Fruit fly (Drosophila melanogaster) whole organism, embryonic: ENCODE results near the gene CG7367.

Source experiments
- CG1024 ChIP-seq: fragments of 200-800 bp; sonication (Bioruptor generic); IDR thresholded peaks from 2 replicates; pipeline ENCODE4 v1.3.6; 2022; ENCODE audit warnings: missing biosample characterization, missing genetic modification characterization
- CG10321 ChIP-seq: fragments of 200-800 bp; sonication (Bioruptor generic); IDR thresholded peaks from 2 replicates; pipeline ENCODE4 v1.3.6; 2022; ENCODE audit warnings: missing biosample characterization, missing genetic modification characterization
- CG11247 ChIP-seq: fragments of 200-800 bp; sonication (Bioruptor generic); IDR thresholded peaks from 2 replicates; pipeline ENCODE4 v1.3.6; 2022; ENCODE audit warnings: missing biosample characterization, missing genetic modification characterization
- CG12219 ChIP-seq: fragments of 200-800 bp; sonication (Bioruptor generic); optimal IDR thresholded peaks from 3 replicates; lab custom pipeline; 2018; ENCODE audit warnings: missing biosample characterization, mild to moderate bottlenecking, missing genetic modification characterization
- CG13287 ChIP-seq: fragments of 200-800 bp; sonication (Bioruptor generic); IDR thresholded peaks from 2 replicates; pipeline ENCODE4 v1.3.6; 2022; ENCODE audit warnings: missing biosample characterization, missing genetic modification characterization; ENCODE audit not compliant: partially characterized antibody
- CG15269 ChIP-seq: fragments of 200-800 bp; sonication (Bioruptor generic); optimal IDR thresholded peaks from 2 replicates; lab custom pipeline; 2018; ENCODE audit warnings: missing biosample characterization, mild to moderate bottlenecking, missing genetic modification characterization, moderate library complexity
- CG15601 ChIP-seq: fragments of 200-800 bp; sonication (Bioruptor generic); optimal IDR thresholded peaks from 3 replicates; lab custom pipeline; 2019; ENCODE audit warnings: missing biosample characterization, mild to moderate bottlenecking, missing genetic modification characterization, moderate library complexity
- CG17829 ChIP-seq: fragments of 200-800 bp; optimal IDR thresholded peaks from 2 replicates; lab custom pipeline; 2019; ENCODE audit warnings: missing biosample characterization, mild to moderate bottlenecking, missing genetic modification characterization, moderate library complexity
- CG18262 ChIP-seq: fragments of 200-800 bp; optimal IDR thresholded peaks from 3 replicates; lab custom pipeline; 2019; ENCODE audit warnings: missing biosample characterization, mild to moderate bottlenecking, missing genetic modification characterization, moderate library complexity
- CG18599 ChIP-seq: fragments of 200-800 bp; sonication (Bioruptor generic); optimal IDR thresholded peaks from 3 replicates; lab custom pipeline; 2017; ENCODE audit warnings: missing biosample characterization, missing genetic modification characterization, mild to moderate bottlenecking, moderate library complexity, missing genetic modification reagents
- CG2199 ChIP-seq: fragments of 200-800 bp; sonication (Bioruptor generic); IDR thresholded peaks from 3 replicates; pipeline ENCODE4 v1.3.6; 2022; ENCODE audit warnings: missing biosample characterization, missing genetic modification characterization
- CG2678 ChIP-seq: fragments of 200-800 bp; sonication (Bioruptor generic); optimal IDR thresholded peaks from 3 replicates; lab custom pipeline; 2019; ENCODE audit warnings: missing biosample characterization, mild to moderate bottlenecking, missing genetic modification characterization, moderate library complexity
- CG30020 ChIP-seq: fragments of 200-800 bp; optimal IDR thresholded peaks from 2 replicates; lab custom pipeline; 2019; ENCODE audit warnings: missing biosample characterization, mild to moderate bottlenecking, missing genetic modification characterization, moderate library complexity
- CG31365 ChIP-seq: fragments of 200-800 bp; sonication (Bioruptor generic); optimal IDR thresholded peaks from 2 replicates; lab custom pipeline; 2018; ENCODE audit warnings: missing biosample characterization, mild to moderate bottlenecking, missing genetic modification characterization
- CG34224 ChIP-seq: fragments of 200-800 bp; sonication (Bioruptor generic); IDR thresholded peaks from 3 replicates; pipeline ENCODE4 v1.3.6; 2022; ENCODE audit warnings: missing biosample characterization, missing genetic modification characterization; ENCODE audit not compliant: partially characterized antibody
- CG34422 ChIP-seq: fragments of 200-800 bp; sonication (Bioruptor generic); IDR thresholded peaks from 3 replicates; pipeline ENCODE4 v1.3.6; 2022; ENCODE audit warnings: missing biosample characterization, missing genetic modification characterization
- CG5245 ChIP-seq: fragments of 200-800 bp; sonication (Bioruptor generic); optimal IDR thresholded peaks from 3 replicates; lab custom pipeline; 2016; ENCODE audit warnings: missing biosample characterization, missing genetic modification characterization
- CG6813 ChIP-seq: fragments of 200-800 bp; sonication (Bioruptor generic); optimal IDR thresholded peaks from 2 replicates; lab custom pipeline; 2017; ENCODE audit warnings: missing biosample characterization, missing genetic modification characterization, mild to moderate bottlenecking, moderate library complexity, missing genetic modification reagents
- CG8290 ChIP-seq, 3 experiments: fragments of 200-800 bp; sonication (Bioruptor generic); optimal IDR thresholded peaks; 2 replicates each; lab custom pipeline; 2016 to 2019; ENCODE audit warnings: missing biosample characterization in 3 of 3, missing genetic modification characterization in 3 of 3, mild to moderate bottlenecking in 2 of 3, moderate library complexity in 1 of 3
- CG8765 ChIP-seq: fragments of 200-800 bp; sonication (Bioruptor generic); IDR thresholded peaks from 2 replicates; pipeline ENCODE4 v1.3.6; 2022; ENCODE audit warnings: missing biosample characterization, missing genetic modification characterization
- CG8924 ChIP-seq: fragments of 200-800 bp; optimal IDR thresholded peaks from 3 replicates; lab custom pipeline; 2019; ENCODE audit warnings: missing biosample characterization, mild to moderate bottlenecking, missing genetic modification characterization, moderate library complexity
- Camta ChIP-seq: fragments of 200-800 bp; sonication (Bioruptor generic); optimal IDR thresholded peaks from 2 replicates; lab custom pipeline; 2016; ENCODE audit warnings: missing biosample characterization, missing genetic modification characterization
- CrebB ChIP-seq: fragments of 200-800 bp; sonication (Bioruptor generic); optimal IDR thresholded peaks from 3 replicates; lab custom pipeline; 2018; ENCODE audit warnings: missing biosample characterization, mild to moderate bottlenecking, missing genetic modification characterization
- Dad ChIP-seq: fragments of 200-800 bp; sonication (Bioruptor generic); optimal IDR thresholded peaks from 3 replicates; lab custom pipeline; 2016; ENCODE audit warnings: missing biosample characterization, missing genetic modification characterization
- Max ChIP-seq: fragments of 200-800 bp; sonication (Bioruptor generic); optimal IDR thresholded peaks from 2 replicates; lab custom pipeline; 2016; ENCODE audit warnings: missing biosample characterization, mild to moderate bottlenecking, missing genetic modification characterization
- NFAT ChIP-seq: fragments of 200-800 bp; sonication (Bioruptor generic); IDR thresholded peaks from 2 replicates; pipeline ENCODE4 v1.3.6; 2022; ENCODE audit warnings: missing biosample characterization, missing genetic modification characterization
- NfI ChIP-seq: fragments of 200-800 bp; sonication (Bioruptor generic); optimal IDR thresholded peaks from 3 replicates; lab custom pipeline; 2018; ENCODE audit warnings: missing biosample characterization, mild to moderate bottlenecking, missing genetic modification characterization, moderate library complexity
- amos ChIP-seq: fragments of 200-800 bp; sonication (Bioruptor generic); IDR thresholded peaks from 2 replicates; pipeline ENCODE4 v1.3.6; 2022; ENCODE audit warnings: missing biosample characterization, missing genetic modification characterization; ENCODE audit not compliant: partially characterized antibody
- cg ChIP-seq: fragments of 200-800 bp; sonication (Bioruptor generic); optimal IDR thresholded peaks from 3 replicates; lab custom pipeline; 2019; ENCODE audit warnings: missing biosample characterization, mild to moderate bottlenecking, missing genetic modification characterization, moderate library complexity
- ci ChIP-seq: fragments of 200-800 bp; sonication (Bioruptor generic); IDR thresholded peaks from 3 replicates; pipeline ENCODE4 v1.3.6; 2022; ENCODE audit warnings: missing biosample characterization, missing genetic modification characterization
- da ChIP-seq: fragments of 200-800 bp; sonication (Bioruptor generic); optimal IDR thresholded peaks from 2 replicates; lab custom pipeline; 2016; ENCODE audit warnings: missing biosample characterization, missing genetic modification characterization
- dmrt99B ChIP-seq: fragments of 200-800 bp; sonication (Bioruptor generic); optimal IDR thresholded peaks from 2 replicates; lab custom pipeline; 2018; ENCODE audit warnings: missing biosample characterization, mild to moderate bottlenecking, missing genetic modification characterization, moderate library complexity
- ftz-f1 ChIP-seq: fragments of 200-800 bp; sonication (Bioruptor generic); optimal IDR thresholded peaks from 2 replicates; lab custom pipeline; 2016; ENCODE audit warnings: missing biosample characterization, missing genetic modification characterization
- gcm2 ChIP-seq: fragments of 200-800 bp; sonication (Bioruptor generic); optimal IDR thresholded peaks from 2 replicates; lab custom pipeline; 2016; ENCODE audit warnings: missing biosample characterization, missing genetic modification characterization
- lab ChIP-seq: fragments of 200-800 bp; sonication (Bioruptor generic); optimal IDR thresholded peaks from 3 replicates; lab custom pipeline; 2017; ENCODE audit warnings: missing biosample characterization, missing genetic modification characterization, mild to moderate bottlenecking, moderate library complexity, missing genetic modification reagents
- lilli ChIP-seq: fragments of 200-800 bp; sonication (Bioruptor generic); optimal IDR thresholded peaks from 3 replicates; lab custom pipeline; 2016; ENCODE audit warnings: missing biosample characterization, missing genetic modification characterization
- mirr ChIP-seq: fragments of 200-800 bp; sonication (Bioruptor generic); optimal IDR thresholded peaks from 3 replicates; lab custom pipeline; 2018; ENCODE audit warnings: missing biosample characterization, mild to moderate bottlenecking, missing genetic modification characterization
- nau ChIP-seq: fragments of 200-800 bp; sonication (Bioruptor generic); optimal IDR thresholded peaks from 3 replicates; lab custom pipeline; 2017; ENCODE audit warnings: missing biosample characterization, mild to moderate bottlenecking, missing genetic modification characterization, missing genetic modification reagents
- nerfin-1 ChIP-seq: fragments of 200-800 bp; sonication (Bioruptor generic); optimal IDR thresholded peaks from 3 replicates; lab custom pipeline; 2019; ENCODE audit warnings: missing biosample characterization, mild to moderate bottlenecking, missing genetic modification characterization, moderate library complexity
- pan ChIP-seq, 4 experiments: fragments of >200 bp in 3 of 4; fragments of 200-800 bp in 1 of 4; sonication (Bioruptor generic) in 1 of 4; optimal IDR thresholded peaks in 3 of 4; IDR thresholded peaks in 1 of 4; 2 replicates each; pipeline versions ENCODE4 v1.3.6 to Lab custom; 2017 to 2022; ENCODE audit warnings: missing biosample characterization in 2 of 4, missing genetic modification characterization in 2 of 4, mixed read lengths in 1 of 4
- pfk ChIP-seq: fragments of 200-800 bp; sonication (Bioruptor generic); optimal IDR thresholded peaks from 2 replicates; lab custom pipeline; 2018; ENCODE audit warnings: missing biosample characterization, mild to moderate bottlenecking, missing genetic modification characterization, moderate library complexity
- pum ChIP-seq: fragments of 200-800 bp; sonication (Bioruptor generic); optimal IDR thresholded peaks from 2 replicates; lab custom pipeline; 2016; ENCODE audit warnings: missing biosample characterization, missing genetic modification characterization
- slp2 ChIP-seq: fragments of 200-800 bp; sonication (Bioruptor generic); optimal IDR thresholded peaks from 2 replicates; lab custom pipeline; 2016; ENCODE audit warnings: missing biosample characterization, missing genetic modification characterization
- sna ChIP-seq: fragments of 200-800 bp; sonication (Bioruptor generic); IDR thresholded peaks from 2 replicates; pipeline ENCODE4 v1.3.6; 2022; ENCODE audit warnings: missing biosample characterization, missing genetic modification characterization; ENCODE audit not compliant: partially characterized antibody
- stwl ChIP-seq: fragments of 200-800 bp; sonication (Bioruptor generic); optimal IDR thresholded peaks from 3 replicates; lab custom pipeline; 2018; ENCODE audit warnings: missing biosample characterization, mild to moderate bottlenecking, missing genetic modification characterization, moderate library complexity
- zf30C ChIP-seq: fragments of 200-800 bp; sonication (Bioruptor generic); optimal IDR thresholded peaks from 3 replicates; lab custom pipeline; 2018; ENCODE audit warnings: missing biosample characterization, mild to moderate bottlenecking, missing genetic modification characterization

CG7367 gene

DNA sequence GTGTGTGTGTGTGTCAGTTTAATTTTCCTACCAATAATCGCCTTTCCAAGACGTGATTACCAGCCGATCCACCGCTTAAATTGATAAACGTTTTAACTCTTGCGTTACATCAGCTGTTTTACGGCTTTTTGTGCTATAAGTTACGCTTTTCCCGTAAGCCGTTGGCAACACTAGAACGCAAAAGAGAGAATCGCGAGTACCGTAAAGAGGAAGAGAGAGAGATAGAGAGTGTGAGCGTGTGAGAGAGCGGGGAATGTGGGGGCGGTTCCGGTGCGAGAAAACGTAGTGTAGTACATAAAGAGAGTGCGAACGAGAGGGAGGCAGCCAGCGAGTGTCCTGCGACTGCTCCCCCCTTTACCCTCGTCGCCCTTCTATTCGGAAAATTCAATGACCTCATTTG, 8.0 kb downstream of the CG7367 start (continued):
- TF ChIP-seq CG6813, result peak; percentile 27
- TF ChIP-seq, all 482 proteins: peak for 37

- TF ChIP-seq CG18262 (tag; lab: Kevin White, UChicago), result peak; percentile 1
- no peak for TF ChIP-seq Max (GFP tag; lab: Kevin White, UChicago)
- peak; percentile 34 for TF ChIP-seq NfI (GFP tag; lab: Kevin White, UChicago)
- TF ChIP-seq CG34224, result peak; percentile 34; the same call in 1 of the 3 replicates
- no peak for TF ChIP-seq CG15601
- TF ChIP-seq pum, result no peak
- peak; percentile 93 for TF ChIP-seq CG2199 (GFP tag; lab: Robert Waterston, UW)
- TF ChIP-seq CG15269 (tag; lab: Kevin White, UChicago), result no peak
- no peak for TF ChIP-seq Camta (GFP tag; lab: Kevin White, UChicago)
- peak; percentile 46 for TF ChIP-seq lab (GFP tag; lab: Kevin White, UChicago)
- TF ChIP-seq CG2678 (tag; lab: Kevin White, UChicago), result no peak
- peak; percentile 43 for TF ChIP-seq CG18599 (GFP tag; lab: Kevin White, UChicago)
- TF ChIP-seq Dad (GFP tag; lab: Kevin White, UChicago), result no peak
- peak; percentile 98 for TF ChIP-seq CG10321
- no peak for TF ChIP-seq CrebB
- no peak for TF ChIP-seq lilli (GFP tag; lab: Kevin White, UChicago)
- peak; percentile 85 for TF ChIP-seq CG34422
- TF ChIP-seq sna (GFP tag; lab: Robert Waterston, UW), result no peak
- TF ChIP-seq CG1024, result no peak
- peak; percentile 3 for TF ChIP-seq pfk (GFP tag; lab: Kevin White, UChicago)
- 0 out of 2 replicates have a peak, but pooled peaks have one; percentile 17 for TF ChIP-seq CG13287 (GFP tag; lab: Robert Waterston, UW)
- TF ChIP-seq nau (GFP tag; lab: Kevin White, UChicago), result no peak
- TF ChIP-seq CG11247, result no peak
- TF ChIP-seq ftz-f1 (GFP tag; lab: Kevin White, UChicago), result peak; percentile 69
- no peak for TF ChIP-seq slp2 (GFP tag; lab: Kevin White, UChicago)
- no peak for TF ChIP-seq CG12219 (GFP tag; lab: Kevin White, UChicago)
- peak; percentile 33 for TF ChIP-seq stwl (tag; lab: Kevin White, UChicago)
- peak; percentile 3 for TF ChIP-seq zf30C
- TF ChIP-seq CG8765 (GFP tag; lab: Robert Waterston, UW), result no peak
- no peak for TF ChIP-seq CG8290 (GFP tag; optimal IDR thresholded peaks at IDR 0.05; lab: Kevin White, UChicago)
- TF ChIP-seq CG8290 (tag; optimal IDR thresholded peaks at IDR 0.05; lab: Kevin White, UChicago), result peak in 1 of 2 experiments; percentile 68
- no peak; the same call in 1 of the 2 replicates for TF ChIP-seq NFAT (GFP tag; lab: Robert Waterston, UW)
- TF ChIP-seq CG17829, result peak; percentile 17
- TF ChIP-seq cg (GFP tag; lab: Kevin White, UChicago), result peak; percentile 97
- TF ChIP-seq nerfin-1 (tag; lab: Kevin White, UChicago), result peak; percentile 80
- TF ChIP-seq ci (GFP tag; lab: Robert Waterston, UW), result peak; percentile 48; the same call in 2 of the 3 replicates
- TF ChIP-seq CG31365 (tag; lab: Kevin White, UChicago), result no peak
- TF ChIP-seq dmrt99B (tag; lab: Kevin White, UChicago), result no peak
- no peak for TF ChIP-seq da (GFP tag; lab: Kevin White, UChicago)
- no peak for TF ChIP-seq CG5245 (GFP tag; lab: Kevin White, UChicago)
- TF ChIP-seq CG30020 (tag; lab: Kevin White, UChicago), result peak; percentile 40
- TF ChIP-seq CG8924 (tag; lab: Kevin White, UChicago), result peak; percentile 32
- TF ChIP-seq pan (optimal IDR thresholded peaks at IDR 0.05; lab: Kevin White, UChicago), result no peak
- peak in 1 of 2 experiments; percentile 22 for TF ChIP-seq pan (GFP tag; optimal IDR thresholded peaks at IDR 0.05 in 1 of 2, IDR thresholded peaks at IDR 0.05 in 1 of 2)
- no peak for TF ChIP-seq gcm2
- peak; percentile 22 for TF ChIP-seq mirr
- TF ChIP-seq amos (GFP tag; lab: Robert Waterston, UW), result peak; percentile 29; the same call in 1 of the 2 replicates
Measured at dm6 chr2L:8030693-8031210, 8.8 kb downstream of the CG7367 start, which contains the start of gene Cka. Cka (plus strand) TSS chr2L:8030721.
